Fruit fly (Drosophila melanogaster): ENCODE results near the gene CG3294.

DNA sequence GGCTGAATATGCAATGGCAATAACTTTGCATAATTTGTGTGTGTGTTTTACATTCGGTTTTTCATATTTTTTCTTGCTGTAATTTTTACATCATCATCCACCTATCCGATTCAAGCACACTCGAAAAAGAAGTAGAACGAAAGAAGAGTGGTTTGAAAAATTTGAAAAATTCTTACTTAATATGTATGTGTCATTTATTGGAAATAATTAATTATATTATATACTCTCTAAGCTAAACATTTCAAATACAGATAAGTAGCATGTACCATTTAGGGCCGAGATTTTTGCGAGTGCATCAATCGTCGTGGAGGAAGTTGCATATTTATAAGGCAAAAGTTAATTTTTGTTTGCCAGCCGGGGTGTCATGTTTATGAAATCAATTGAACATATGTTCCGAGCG lies 11.8 kb downstream of the CG3294 start:
- TF ChIP-seq dsx (GFP tag; optimal IDR thresholded peaks at IDR 0.05; ENCODE audit: poor library complexity, severe bottlenecking) (no peak), CG32006 (GFP tag; optimal IDR thresholded peaks at IDR 0.05) (no peak), vri (GFP tag; optimal IDR thresholded peaks at IDR 0.05) (no peak), CG31627 (GFP tag; optimal IDR thresholded peaks at IDR 0.05) (no peak), topi (GFP tag; optimal IDR thresholded peaks at IDR 0.05) (no peak), CG34406 (GFP tag; optimal IDR thresholded peaks at IDR 0.05) (no peak), OdsH (GFP tag; optimal IDR thresholded peaks at IDR 0.05) (no peak), Lpt (GFP tag; optimal IDR thresholded peaks at IDR 0.05) (no peak), Sox102F (GFP tag; optimal IDR thresholded peaks at IDR 0.05) (no peak), esn (GFP tag; optimal IDR thresholded peaks at IDR 0.05) (no peak), fkh (GFP tag; optimal IDR thresholded peaks at IDR 0.05) (no peak), Gug (GFP tag; IDR thresholded peaks at IDR 0.05) (no peak), CG10669 (GFP tag; optimal IDR thresholded peaks at IDR 0.05) (no peak), CG3032 (tag; optimal IDR thresholded peaks at IDR 0.05) (no peak)
